Worm (Caenorhabditis elegans): ENCODE measurements around the gene Y73C8C.3.
"Not testable (repeated sequence)": the region's sequence is repeated elsewhere in the genome, so short reads cannot be mapped to it uniquely, and the experiment has no call there.

The Y73C8C.3 gene

ce11 chrV:3102049-3102448 lies 13.0 kb upstream of the Y73C8C.3 start, which contains the start of gene Y73C8C.4:
Gene Y73C8C.4 (minus strand): TSS chrV:3102149.
- TF ChIP-seq unc-62 (GFP tag; optimal IDR thresholded peaks at IDR 0.05); nhr-237 (tag; optimal IDR thresholded peaks at IDR 0.05); pqm-1 (tag; optimal IDR thresholded peaks at IDR 0.05): not testable (repeated sequence)

- TF ChIP-seq nhr-23 (tag; optimal IDR thresholded peaks at IDR 0.05) (no peak), elt-2 (tag; optimal IDR thresholded peaks at IDR 0.05) (no peak), nhr-76 (tag; optimal IDR thresholded peaks at IDR 0.05) (no peak), hmg-11 (tag; optimal IDR thresholded peaks at IDR 0.05) (no peak), skn-1 (tag; optimal IDR thresholded peaks at IDR 0.05) (no peak), nfya-1 (tag; optimal IDR thresholded peaks at IDR 0.05; ENCODE audit: insufficient read depth) (no peak), nhr-237 (tag; optimal IDR thresholded peaks at IDR 0.05) (no peak), tbx-2 (tag; optimal IDR thresholded peaks at IDR 0.05) (no peak), nhr-77 (tag; optimal IDR thresholded peaks at IDR 0.05) (no peak), jun-1 (tag; optimal IDR thresholded peaks at IDR 0.05) (no peak), egl-27 (tag; optimal IDR thresholded peaks at IDR 0.05) (no peak), ztf-4 (tag; optimal IDR thresholded peaks at IDR 0.05) (no peak), mdl-1 (tag; optimal IDR thresholded peaks at IDR 0.05) (no peak)
Observed at ce11 chrV:3104134-3104533, 10.9 kb upstream of the Y73C8C.3 start, which contains the start of gene str-66. Gene str-66 (minus strand): TSS chrV:3104234.

ce11 chrV:3105810-3106209 lies 9.3 kb upstream of the Y73C8C.3 start, which contains the start of gene str-69:
Gene str-69 (minus strand): TSS chrV:3105910.
- TF ChIP-seq hmg-11 (tag; optimal IDR thresholded peaks at IDR 0.05) (no peak), fkh-2 (tag; optimal IDR thresholded peaks at IDR 0.05) (no peak), ztf-11 (tag; optimal IDR thresholded peaks at IDR 0.05) (no peak), sea-2 (GFP tag; optimal IDR thresholded peaks at IDR 0.05) (no peak), nhr-12 (tag; optimal IDR thresholded peaks at IDR 0.05) (no peak), mdl-1 (tag; optimal IDR thresholded peaks at IDR 0.05) (no peak), ceh-82 (tag; optimal IDR thresholded peaks at IDR 0.05) (no peak)

DNA sequence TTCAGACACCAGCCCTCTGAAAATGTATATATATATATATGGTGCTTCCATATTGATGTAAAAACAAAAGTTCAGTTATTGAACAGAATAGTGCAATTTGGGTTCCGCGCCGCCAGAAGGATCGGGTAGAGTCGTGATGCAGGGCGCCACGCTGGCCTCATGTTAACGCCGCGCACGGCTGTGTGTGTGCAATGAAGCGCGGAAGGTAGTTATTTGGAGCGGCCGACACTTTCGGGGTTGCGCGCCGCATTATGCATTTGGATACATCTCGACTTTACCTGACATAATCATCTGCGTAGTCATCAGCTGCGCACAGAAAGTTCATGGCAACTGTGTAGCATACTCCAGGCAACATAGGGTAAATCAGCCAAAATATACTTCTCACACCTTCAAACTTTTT lies 8.3 kb upstream of the Y73C8C.3 start:
- TF ChIP-seq tbx-2 (tag; optimal IDR thresholded peaks at IDR 0.05): no peak
- no peak for TF ChIP-seq daf-12 (tag; optimal IDR thresholded peaks at IDR 0.05)
- no peak for TF ChIP-seq mdl-1 (tag; optimal IDR thresholded peaks at IDR 0.05)
- no peak for TF ChIP-seq ceh-16 (tag; optimal IDR thresholded peaks at IDR 0.05)
- TF ChIP-seq egl-5 (tag; optimal IDR thresholded peaks at IDR 0.05): no peak
- no peak for TF ChIP-seq pqm-1 (tag; optimal IDR thresholded peaks at IDR 0.05)

DNA sequence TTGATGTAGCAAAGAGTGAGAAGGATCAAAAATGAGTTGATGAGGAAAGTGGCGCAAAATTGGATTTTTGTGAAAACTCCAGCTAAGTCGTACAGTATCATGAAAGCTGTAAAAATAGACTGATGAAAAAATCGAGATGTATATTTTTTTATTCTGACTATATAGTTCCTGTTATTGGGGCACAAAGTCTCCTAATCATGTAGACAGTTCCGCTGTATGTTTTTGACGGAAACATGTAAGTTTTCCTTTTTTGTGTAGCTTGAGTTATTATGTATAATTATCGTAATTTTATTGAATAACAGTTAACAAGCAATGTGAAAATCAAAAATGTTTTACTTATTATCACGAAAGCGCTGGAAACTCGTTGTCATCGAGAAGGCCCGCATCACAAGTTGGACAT lies 7.6 kb upstream of the Y73C8C.3 start, which contains the start of gene str-68:
str-68 (minus strand) TSS at position 101 of the 400 bp plus-strand sequence.
- TF ChIP-seq sea-2 (GFP tag; optimal IDR thresholded peaks at IDR 0.05) (no peak), elt-1 (tag; optimal IDR thresholded peaks at IDR 0.05) (no peak), unc-39 (tag; optimal IDR thresholded peaks at IDR 0.05) (no peak), egl-27 (tag; optimal IDR thresholded peaks at IDR 0.05) (no peak), pha-4 (tag; optimal IDR thresholded peaks at IDR 0.05) (no peak), daf-12 (tag; optimal IDR thresholded peaks at IDR 0.05) (no peak), snpc-4 (tag; optimal IDR thresholded peaks at IDR 0.05) (no peak), ZK546.5 (tag; optimal IDR thresholded peaks at IDR 0.05) (no peak), hmg-11 (tag; optimal IDR thresholded peaks at IDR 0.05) (no peak), fos-1 (tag; optimal IDR thresholded peaks at IDR 0.05) (no peak), nhr-25 (tag; optimal IDR thresholded peaks at IDR 0.05) (no peak), nhr-12 (tag; optimal IDR thresholded peaks at IDR 0.05) (no peak), nhr-77 (tag; optimal IDR thresholded peaks at IDR 0.05) (no peak), nhr-237 (tag; optimal IDR thresholded peaks at IDR 0.05) (no peak), pqm-1 (tag; optimal IDR thresholded peaks at IDR 0.05) (no peak), nfya-1 (tag; optimal IDR thresholded peaks at IDR 0.05; ENCODE audit: insufficient read depth) (no peak), lin-39 (tag; optimal IDR thresholded peaks at IDR 0.05) (no peak), zag-1 (tag; optimal IDR thresholded peaks at IDR 0.05) (no peak), ceh-9 (tag; optimal IDR thresholded peaks at IDR 0.05) (no peak), nhr-43 (tag; optimal IDR thresholded peaks at IDR 0.05; ENCODE audit: poor library complexity, severe bottlenecking) (no peak)
